Worm (Caenorhabditis elegans) whole organism, midembryonic: ENCODE results near the gene F01F1.11.

ENCODE experiments used
- T22C8.4 ChIP-seq: fragments of 200-800 bp; sonication (Bioruptor generic); IDR thresholded peaks from 2 replicates; pipeline ENCODE4 v1.3.6; 2022; ENCODE audit warnings: missing genetic modification characterization, missing compliant biosample characterization
- cog-1 ChIP-seq: sonication (generic microtip); optimal IDR thresholded peaks from 2 replicates; lab custom pipeline; 2016; ENCODE audit warnings: missing genetic modification characterization, missing compliant biosample characterization
- flt-1 ChIP-seq: fragments of 200-800 bp; sonication (Bioruptor generic); IDR thresholded peaks from 2 replicates; pipeline ENCODE4 v1.3.6; 2022; ENCODE audit warnings: missing genetic modification characterization, missing compliant biosample characterization
- klf-2 ChIP-seq: fragments of 200-800 bp; sonication (Bioruptor generic); conservative IDR thresholded peaks from 2 replicates; pipeline ENCODE4 v1.3.6; 2022; ENCODE audit warnings: missing genetic modification reagents, missing genetic modification characterization, missing compliant biosample characterization
- med-1 ChIP-seq: sonication (generic microtip); optimal IDR thresholded peaks from 2 replicates; lab custom pipeline; 2017; ENCODE audit warnings: missing genetic modification characterization, mild to moderate bottlenecking, missing compliant biosample characterization, antibody characterized with exemption, missing genetic modification reagents; ENCODE audit not compliant: insufficient read depth
- ref-1 ChIP-seq: fragments of 200-800 bp; sonication (Bioruptor generic); conservative IDR thresholded peaks from 2 replicates; pipeline ENCODE4 v1.3.6; 2022; ENCODE audit warnings: missing genetic modification reagents, missing genetic modification characterization, missing compliant biosample characterization
- tab-1 ChIP-seq: fragments of 200-800 bp; sonication (Bioruptor generic); IDR thresholded peaks from 2 replicates; pipeline ENCODE4 v1.3.6; 2022; ENCODE audit warnings: missing genetic modification characterization, missing compliant biosample characterization
- ztf-23 ChIP-seq: fragments of 200-800 bp; sonication (Bioruptor generic); IDR thresholded peaks from 2 replicates; pipeline ENCODE4 v1.3.6; 2022; ENCODE audit warnings: missing genetic modification reagents, missing genetic modification characterization, missing compliant biosample characterization
- ztf-29 ChIP-seq: fragments of 200-800 bp; sonication (Bioruptor generic); IDR thresholded peaks from 2 replicates; pipeline ENCODE4 v1.3.6; 2022; ENCODE audit warnings: missing genetic modification reagents, missing genetic modification characterization, missing compliant biosample characterization

The F01F1.11 gene

DNA sequence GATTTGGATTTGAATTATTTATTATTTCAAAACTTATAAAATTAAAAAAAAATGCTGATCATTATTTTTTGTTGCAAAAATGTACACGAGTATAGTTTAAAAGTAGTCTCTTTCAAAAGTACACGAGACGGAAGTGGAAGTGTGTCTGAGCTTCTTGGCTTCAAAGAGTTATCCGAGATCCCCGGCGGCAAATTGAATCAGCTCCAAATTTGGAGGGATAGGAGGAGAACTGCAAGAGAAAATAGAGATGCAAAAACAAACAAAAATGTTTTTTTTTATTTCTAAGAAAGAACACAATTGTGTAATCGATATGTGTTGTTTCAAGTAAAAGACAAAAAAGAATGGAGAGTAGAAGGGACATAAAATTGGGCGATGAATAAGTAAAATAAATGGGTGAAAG, 30.9 kb upstream of the F01F1.11 start:
- TF ChIP-seq tab-1 (GFP tag; lab: Robert Waterston, UW) (no peak), T22C8.4 (GFP tag; lab: Robert Waterston, UW) (no peak), med-1 (GFP tag; lab: Kevin White, UChicago) (no peak), cog-1 (tag; lab: Kevin White, UChicago) (no peak), ztf-23 (no peak), flt-1 (no peak), ref-1 (GFP tag; lab: Robert Waterston, UW) (no peak), ztf-29 (GFP tag; lab: Robert Waterston, UW) (no peak), klf-2 (GFP tag; lab: Robert Waterston, UW) (no peak)

DNA sequence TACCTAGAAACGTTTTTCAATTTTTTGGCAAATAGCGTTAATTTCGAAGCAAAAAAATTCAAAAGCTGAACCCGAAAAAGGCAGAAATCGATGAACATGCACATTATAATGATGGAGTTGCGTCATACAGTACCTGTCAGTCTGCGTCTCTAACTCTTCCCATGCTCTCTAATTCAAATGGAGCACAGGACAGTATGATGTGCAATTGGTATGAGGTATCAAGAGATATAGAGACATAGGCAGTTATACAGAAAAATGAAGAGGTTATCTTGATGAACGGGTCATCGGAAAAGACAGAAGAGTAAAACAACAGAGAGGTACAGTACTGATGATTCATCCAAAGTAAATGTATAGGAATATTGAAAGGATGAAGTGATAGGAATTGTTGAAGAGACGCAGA, 29.0 kb upstream of the F01F1.11 start:
- TF ChIP-seq T22C8.4 (GFP tag; lab: Robert Waterston, UW), result no peak

DNA sequence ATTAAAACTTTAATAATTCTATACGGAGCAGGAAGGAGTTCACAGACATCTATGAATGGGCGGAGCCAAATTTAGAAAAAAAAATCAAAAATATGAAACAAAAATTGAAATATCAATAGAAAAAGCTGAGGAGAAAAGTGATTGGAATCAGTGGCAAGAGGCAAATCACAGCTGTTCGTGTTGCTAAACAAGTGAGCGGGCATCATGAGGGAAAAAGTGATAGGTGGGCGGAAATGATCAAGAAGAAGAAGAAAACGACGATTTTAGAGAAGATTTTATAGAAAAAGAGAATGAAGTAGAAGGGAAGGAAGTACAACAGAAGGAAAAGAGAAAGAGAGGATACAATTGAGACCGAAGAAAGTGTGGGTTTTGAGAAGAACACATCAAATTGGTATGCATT, 27.0 kb upstream of the F01F1.11 start:
- TF ChIP-seq ztf-29 (GFP tag; lab: Robert Waterston, UW) (no peak), cog-1 (tag; lab: Kevin White, UChicago) (no peak), ztf-23 (no peak), ref-1 (GFP tag; lab: Robert Waterston, UW) (no peak), flt-1 (no peak), T22C8.4 (GFP tag; lab: Robert Waterston, UW) (no peak), med-1 (GFP tag; lab: Kevin White, UChicago) (no peak), klf-2 (GFP tag; lab: Robert Waterston, UW) (no peak), tab-1 (GFP tag; lab: Robert Waterston, UW) (no peak)

DNA sequence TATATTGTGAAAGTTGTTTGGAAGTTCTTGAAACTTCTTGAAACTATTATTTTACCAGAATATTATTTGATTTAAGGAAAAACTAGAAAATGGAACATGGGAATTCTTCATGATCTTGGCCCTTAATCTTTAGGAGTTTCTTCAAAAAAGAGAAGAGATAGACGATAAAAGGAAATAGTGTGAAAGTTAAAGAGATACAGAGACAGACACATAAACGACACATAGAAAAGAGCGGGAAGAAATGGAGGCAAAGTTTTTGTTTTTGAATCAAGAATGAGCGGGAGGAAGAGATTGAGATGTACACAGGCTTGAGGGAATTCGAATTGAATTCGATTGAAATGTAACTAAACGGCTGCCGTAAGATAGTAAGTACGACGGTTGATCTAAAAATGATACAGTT, 25.8 kb upstream of the F01F1.11 start:
- no peak for TF ChIP-seq ztf-29 (GFP tag; lab: Robert Waterston, UW)
- TF ChIP-seq cog-1 (tag; lab: Kevin White, UChicago), result no peak
- no peak for TF ChIP-seq ztf-23
- no peak for TF ChIP-seq ref-1 (GFP tag; lab: Robert Waterston, UW)
- TF ChIP-seq tab-1 (GFP tag; lab: Robert Waterston, UW), result no peak
- no peak for TF ChIP-seq flt-1
- TF ChIP-seq med-1 (GFP tag; lab: Kevin White, UChicago), result no peak

DNA sequence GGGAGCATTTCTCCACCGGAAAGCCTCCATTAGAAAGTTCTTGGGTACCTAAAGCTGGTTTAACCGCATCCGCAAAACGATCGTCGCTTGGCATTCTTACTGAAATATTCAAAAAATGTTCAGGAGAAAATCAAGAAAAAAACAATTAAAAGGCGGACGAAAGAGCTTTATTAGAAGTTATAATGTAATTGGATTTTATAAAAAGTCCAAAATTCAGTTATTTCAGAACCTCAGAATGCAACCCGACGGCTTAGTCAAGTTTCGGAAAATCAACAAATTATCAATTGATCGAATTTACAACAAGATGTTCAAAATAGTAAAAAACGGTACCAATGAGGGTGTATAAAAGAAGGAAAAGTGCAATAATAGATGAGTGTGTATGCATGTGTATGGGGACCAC, 24.2 kb upstream of the F01F1.11 start, which contains the start of gene pxl-1:
pxl-1 (minus strand) TSS at position 101 of the 400 bp plus-strand sequence.
- TF ChIP-seq ztf-23 (no peak), T22C8.4 (GFP tag; lab: Robert Waterston, UW) (no peak), cog-1 (tag; lab: Kevin White, UChicago) (no peak), tab-1 (GFP tag; lab: Robert Waterston, UW) (no peak), flt-1 (no peak), klf-2 (GFP tag; lab: Robert Waterston, UW) (no peak)

ce11 chrIII:5892909-5893308, 21.2 kb upstream of the F01F1.11 start:
- TF ChIP-seq flt-1 (no peak), tab-1 (GFP tag; lab: Robert Waterston, UW) (no peak), ztf-29 (GFP tag; lab: Robert Waterston, UW) (no peak), ztf-23 (no peak), T22C8.4 (GFP tag; lab: Robert Waterston, UW) (no peak), klf-2 (GFP tag; lab: Robert Waterston, UW) (no peak), ref-1 (GFP tag; lab: Robert Waterston, UW) (no peak), cog-1 (tag; lab: Kevin White, UChicago) (no peak), med-1 (GFP tag; lab: Kevin White, UChicago) (no peak)

DNA sequence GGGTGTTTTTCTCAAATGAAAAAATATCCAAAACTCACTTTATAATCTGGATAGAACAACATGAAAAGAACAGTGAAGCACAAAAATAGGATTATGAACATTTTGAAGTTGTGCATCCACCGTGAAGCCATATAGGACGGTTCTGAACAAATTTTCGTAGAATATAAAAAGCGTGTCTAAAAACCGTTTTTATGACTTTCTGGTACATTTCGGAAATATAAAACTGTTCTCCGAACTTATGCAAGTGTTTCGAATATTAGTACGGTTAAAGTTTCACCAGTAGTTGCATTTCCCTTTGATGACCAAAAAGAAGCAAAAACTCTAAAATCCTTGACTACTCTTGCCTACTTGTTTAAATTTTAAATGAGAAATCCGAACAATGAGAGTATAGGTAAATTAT, 17.0 kb upstream of the F01F1.11 start, which contains the start of gene C28H8.8:
C28H8.8 (minus strand) TSS at position 101 of the 400 bp plus-strand sequence.
- no peak for TF ChIP-seq flt-1
- TF ChIP-seq T22C8.4 (GFP tag; lab: Robert Waterston, UW), result no peak
- no peak for TF ChIP-seq med-1 (GFP tag; lab: Kevin White, UChicago)
- no peak for TF ChIP-seq cog-1 (tag; lab: Kevin White, UChicago)
- TF ChIP-seq klf-2 (GFP tag; lab: Robert Waterston, UW), result no peak
- TF ChIP-seq ztf-23, result no peak
- TF ChIP-seq ztf-29 (GFP tag; lab: Robert Waterston, UW), result no peak
- TF ChIP-seq ref-1 (GFP tag; lab: Robert Waterston, UW), result no peak
- no peak for TF ChIP-seq tab-1 (GFP tag; lab: Robert Waterston, UW)

DNA sequence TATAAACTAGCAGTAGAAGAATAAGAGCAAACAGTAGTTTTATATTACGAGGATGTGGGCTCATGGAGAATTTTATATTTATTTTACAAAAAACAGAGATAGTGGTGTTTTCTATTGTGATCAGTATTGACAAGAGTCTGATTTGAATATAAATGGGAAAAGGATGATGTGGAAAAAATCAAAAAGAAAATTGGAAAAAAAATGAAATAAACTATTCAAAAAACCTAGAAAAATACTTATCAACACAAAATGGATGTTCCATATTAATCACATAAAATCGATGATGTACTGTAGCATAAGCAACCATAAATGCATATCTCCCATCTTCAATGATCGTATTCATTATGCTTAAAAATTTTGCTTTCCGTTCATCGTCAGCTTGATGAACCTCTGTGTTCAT, 15.2 kb upstream of the F01F1.11 start, which contains the start of gene C28H8.7:
C28H8.7 (minus strand) TSS at position 101 of the 400 bp plus-strand sequence.
- TF ChIP-seq tab-1 (GFP tag; lab: Robert Waterston, UW) (no peak), med-1 (GFP tag; lab: Kevin White, UChicago) (no peak), cog-1 (tag; lab: Kevin White, UChicago) (no peak), ztf-29 (GFP tag; lab: Robert Waterston, UW) (no peak), T22C8.4 (GFP tag; lab: Robert Waterston, UW) (no peak), ref-1 (GFP tag; lab: Robert Waterston, UW) (no peak), ztf-23 (no peak), flt-1 (no peak), klf-2 (GFP tag; lab: Robert Waterston, UW) (no peak)

DNA sequence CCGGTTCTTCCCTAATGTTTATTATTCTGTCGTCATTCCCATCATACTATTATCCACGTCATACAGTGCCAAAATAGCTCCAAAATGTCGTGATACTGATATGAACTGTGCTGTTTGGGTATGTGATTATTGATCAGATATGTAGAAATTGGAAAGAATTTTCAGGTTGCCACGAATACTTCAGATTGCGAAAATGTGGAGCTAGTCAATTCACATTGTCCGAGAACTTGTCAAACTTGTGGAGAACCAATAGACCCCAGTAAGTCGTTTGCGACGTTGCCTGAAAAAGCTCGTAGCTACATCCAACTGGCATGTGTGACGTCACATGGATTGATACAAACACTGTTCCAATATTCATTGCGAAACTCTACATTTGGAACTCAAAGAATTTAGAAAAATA, 12.8 kb upstream of the F01F1.11 start:
- no peak for TF ChIP-seq tab-1 (GFP tag; lab: Robert Waterston, UW)
- TF ChIP-seq ref-1 (GFP tag; lab: Robert Waterston, UW), result no peak
- TF ChIP-seq flt-1, result no peak
- no peak for TF ChIP-seq ztf-23
- TF ChIP-seq ztf-29 (GFP tag; lab: Robert Waterston, UW), result no peak
- TF ChIP-seq cog-1 (tag; lab: Kevin White, UChicago), result no peak
- TF ChIP-seq klf-2 (GFP tag; lab: Robert Waterston, UW), result no peak
- TF ChIP-seq T22C8.4 (GFP tag; lab: Robert Waterston, UW), result no peak
- TF ChIP-seq med-1 (GFP tag; lab: Kevin White, UChicago), result no peak

- TF ChIP-seq tab-1 (GFP tag; lab: Robert Waterston, UW), result no peak
Measured at ce11 chrIII:5884007-5884406, 12.3 kb upstream of the F01F1.11 start, which contains the start of gene C28H8.5. Gene C28H8.5 (plus strand): TSS chrIII:5884307.
